Fruit fly (Drosophila melanogaster) whole organism, embryonic: ENCODE data around the gene sra.
A peak's percentile ranks its signal among the peaks of the same experiment; 100 is the strongest.

ENCODE experiments used
- Aef1 ChIP-seq: fragments of 200-800 bp; sonication (Bioruptor generic); IDR thresholded peaks from 3 replicates; pipeline ENCODE4 v1.3.6; 2022; ENCODE audit warnings: missing biosample characterization, missing genetic modification characterization
- Atf3 ChIP-seq: fragments of 200-800 bp; sonication (Bioruptor generic); optimal IDR thresholded peaks from 3 replicates; lab custom pipeline; 2016; ENCODE audit warnings: missing biosample characterization, missing genetic modification characterization
- CG11247 ChIP-seq: fragments of 200-800 bp; sonication (Bioruptor generic); IDR thresholded peaks from 2 replicates; pipeline ENCODE4 v1.3.6; 2022; ENCODE audit warnings: missing biosample characterization, missing genetic modification characterization
- CG1233 ChIP-seq: fragments of 200-800 bp; sonication (Bioruptor generic); optimal IDR thresholded peaks from 4 replicates; lab custom pipeline; 2018; ENCODE audit warnings: missing biosample characterization, mild to moderate bottlenecking, missing genetic modification characterization
- CG13894 ChIP-seq: fragments of 200-800 bp; sonication (Bioruptor generic); optimal IDR thresholded peaks from 3 replicates; lab custom pipeline; 2018; ENCODE audit warnings: missing biosample characterization, mild to moderate bottlenecking, missing genetic modification characterization, moderate library complexity
- CG14965 ChIP-seq: fragments of 200-800 bp; sonication (Bioruptor generic); optimal IDR thresholded peaks from 2 replicates; lab custom pipeline; 2016; ENCODE audit warnings: missing biosample characterization, missing genetic modification characterization, borderline replicate concordance
- CG15514 ChIP-seq: fragments of 200-800 bp; sonication (Bioruptor generic); optimal IDR thresholded peaks from 3 replicates; lab custom pipeline; 2017; ENCODE audit warnings: missing biosample characterization, missing genetic modification characterization, mild to moderate bottlenecking, moderate library complexity, missing genetic modification reagents
- CG1647 ChIP-seq: fragments of 200-800 bp; sonication (Bioruptor generic); optimal IDR thresholded peaks from 3 replicates; lab custom pipeline; 2016; ENCODE audit warnings: missing biosample characterization, missing genetic modification characterization
- CG18262 ChIP-seq: fragments of 200-800 bp; optimal IDR thresholded peaks from 3 replicates; lab custom pipeline; 2019; ENCODE audit warnings: missing biosample characterization, mild to moderate bottlenecking, missing genetic modification characterization, moderate library complexity
- CG3163 ChIP-seq: fragments of 200-800 bp; sonication (Bioruptor generic); optimal IDR thresholded peaks from 3 replicates; lab custom pipeline; 2016; ENCODE audit warnings: missing biosample characterization, missing genetic modification characterization
- CG33557 ChIP-seq: fragments of 200-800 bp; sonication (Bioruptor generic); optimal IDR thresholded peaks from 2 replicates; lab custom pipeline; 2019; ENCODE audit warnings: missing biosample characterization, mild to moderate bottlenecking, missing genetic modification characterization, moderate library complexity
- CG34376 ChIP-seq: fragments of 200-800 bp; sonication (Bioruptor generic); optimal IDR thresholded peaks from 2 replicates; lab custom pipeline; 2018; ENCODE audit warnings: missing biosample characterization, mild to moderate bottlenecking, missing genetic modification characterization
- CG4424 ChIP-seq: fragments of 200-800 bp; sonication (Bioruptor generic); optimal IDR thresholded peaks from 3 replicates; lab custom pipeline; 2016; ENCODE audit warnings: missing biosample characterization, missing genetic modification characterization
- CG6654 ChIP-seq: fragments of 200-800 bp; sonication (Bioruptor generic); optimal IDR thresholded peaks from 2 replicates; lab custom pipeline; 2017; ENCODE audit warnings: missing biosample characterization, mild to moderate bottlenecking, missing genetic modification characterization
- CG6813 ChIP-seq: fragments of 200-800 bp; sonication (Bioruptor generic); optimal IDR thresholded peaks from 2 replicates; lab custom pipeline; 2017; ENCODE audit warnings: missing biosample characterization, missing genetic modification characterization, mild to moderate bottlenecking, moderate library complexity, missing genetic modification reagents
- CG7745 ChIP-seq: fragments of 200-800 bp; sonication (Bioruptor generic); optimal IDR thresholded peaks from 2 replicates; lab custom pipeline; 2018; ENCODE audit warnings: missing biosample characterization, mild to moderate bottlenecking, missing genetic modification characterization, moderate library complexity
- CG7786 ChIP-seq: fragments of 200-800 bp; sonication (Bioruptor generic); optimal IDR thresholded peaks from 2 replicates; lab custom pipeline; 2016; ENCODE audit warnings: missing biosample characterization, missing genetic modification characterization
- CG8281 ChIP-seq: fragments of 200-800 bp; sonication (Bioruptor generic); optimal IDR thresholded peaks from 2 replicates; lab custom pipeline; 2018; ENCODE audit warnings: missing biosample characterization, mild to moderate bottlenecking, missing genetic modification characterization, moderate library complexity
- CG8290 ChIP-seq, 3 experiments: fragments of 200-800 bp; sonication (Bioruptor generic); optimal IDR thresholded peaks; 2 replicates each; lab custom pipeline; 2016 to 2019; ENCODE audit warnings: missing biosample characterization in 3 of 3, missing genetic modification characterization in 3 of 3, mild to moderate bottlenecking in 2 of 3, moderate library complexity in 1 of 3
- Deaf1 ChIP-seq: fragments of 200-800 bp; optimal IDR thresholded peaks from 3 replicates; lab custom pipeline; 2019; ENCODE audit warnings: missing biosample characterization, mild to moderate bottlenecking, missing genetic modification characterization, moderate library complexity
- Dip2 ChIP-seq: fragments of 200-800 bp; sonication (Bioruptor generic); IDR thresholded peaks from 2 replicates; pipeline ENCODE4 v1.3.6; 2022; ENCODE audit warnings: missing biosample characterization, missing genetic modification characterization
- HLHmδ ChIP-seq: fragments of 200-800 bp; sonication (Bioruptor generic); optimal IDR thresholded peaks from 2 replicates; lab custom pipeline; 2018; ENCODE audit warnings: missing biosample characterization, mild to moderate bottlenecking, missing genetic modification characterization, moderate library complexity
- Hand ChIP-seq: fragments of 200-800 bp; sonication (Bioruptor generic); optimal IDR thresholded peaks from 2 replicates; lab custom pipeline; 2017; ENCODE audit warnings: mild to moderate bottlenecking, missing biosample characterization, missing genetic modification reagents, missing genetic modification characterization
- MESR4 ChIP-seq: fragments of 200-800 bp; sonication (Bioruptor generic); optimal IDR thresholded peaks from 2 replicates; lab custom pipeline; 2018; ENCODE audit warnings: missing biosample characterization, mild to moderate bottlenecking, missing genetic modification characterization, moderate library complexity
- Mes4 ChIP-seq: fragments of 200-800 bp; sonication (Bioruptor generic); optimal IDR thresholded peaks from 2 replicates; lab custom pipeline; 2016; ENCODE audit warnings: missing biosample characterization, missing genetic modification characterization
- Ssrp ChIP-seq: fragments of 200-800 bp; sonication (Bioruptor generic); optimal IDR thresholded peaks from 2 replicates; lab custom pipeline; 2018; ENCODE audit warnings: missing biosample characterization, mild to moderate bottlenecking, missing genetic modification characterization, moderate library complexity
- Usf ChIP-seq: fragments of 200-800 bp; sonication (Bioruptor generic); optimal IDR thresholded peaks from 2 replicates; lab custom pipeline; 2017; ENCODE audit warnings: missing genotype, missing biosample characterization, missing genetic modification characterization
- al ChIP-seq: fragments of 200-800 bp; sonication (Bioruptor generic); IDR thresholded peaks from 2 replicates; pipeline ENCODE4 v1.3.6; 2022; ENCODE audit warnings: missing biosample characterization, missing genetic modification characterization
- az2 ChIP-seq: fragments of 200-800 bp; sonication (Bioruptor generic); optimal IDR thresholded peaks from 3 replicates; lab custom pipeline; 2016; ENCODE audit warnings: missing biosample characterization, missing genetic modification characterization
- bsh ChIP-seq, 2 experiments: fragments of 200-800 bp; sonication (Bioruptor generic); optimal IDR thresholded peaks; 2 replicates each; lab custom pipeline; 2017 to 2018; ENCODE audit warnings: mild to moderate bottlenecking in 2 of 2, missing biosample characterization in 2 of 2, missing genetic modification characterization in 2 of 2, moderate library complexity in 1 of 2
- crp ChIP-seq, 2 experiments: fragments of 200-800 bp; sonication (Bioruptor generic); optimal IDR thresholded peaks; 2 replicates in 1 of 2; 3 replicates in 1 of 2; lab custom pipeline; 2017; ENCODE audit warnings: missing biosample characterization in 2 of 2, missing genetic modification characterization in 2 of 2, mild to moderate bottlenecking in 1 of 2, moderate library complexity in 1 of 2
- dm ChIP-seq: fragments of 200-800 bp; sonication (Bioruptor generic); optimal IDR thresholded peaks from 3 replicates; lab custom pipeline; 2016; ENCODE audit warnings: missing biosample characterization, missing genetic modification characterization
- dmrt99B ChIP-seq: fragments of 200-800 bp; sonication (Bioruptor generic); optimal IDR thresholded peaks from 2 replicates; lab custom pipeline; 2018; ENCODE audit warnings: missing biosample characterization, mild to moderate bottlenecking, missing genetic modification characterization, moderate library complexity
- ems ChIP-seq: fragments of 200-800 bp; sonication (Bioruptor generic); optimal IDR thresholded peaks from 3 replicates; lab custom pipeline; 2016; ENCODE audit warnings: missing biosample characterization, missing genetic modification characterization
- eyg ChIP-seq: fragments of 200-800 bp; sonication (Bioruptor generic); optimal IDR thresholded peaks from 3 replicates; lab custom pipeline; 2016; ENCODE audit warnings: missing biosample characterization, missing genetic modification characterization
- fru ChIP-seq: fragments of >200 bp; optimal IDR thresholded peaks from 2 replicates; lab custom pipeline; 2017
- gem ChIP-seq: fragments of 200-800 bp; sonication (Bioruptor generic); optimal IDR thresholded peaks from 2 replicates; lab custom pipeline; 2019; ENCODE audit warnings: missing biosample characterization, mild to moderate bottlenecking, missing genetic modification characterization, moderate library complexity
- grn ChIP-seq: fragments of 200-800 bp; sonication (Bioruptor generic); optimal IDR thresholded peaks from 3 replicates; lab custom pipeline; 2017; ENCODE audit warnings: missing biosample characterization, missing genetic modification characterization
- gsb-n ChIP-seq: fragments of 200-800 bp; sonication (Bioruptor generic); optimal IDR thresholded peaks from 3 replicates; lab custom pipeline; 2018; ENCODE audit warnings: missing biosample characterization, mild to moderate bottlenecking, missing genetic modification characterization
- h ChIP-seq: fragments of >200 bp; optimal IDR thresholded peaks from 2 replicates; lab custom pipeline; 2017
- prd ChIP-seq, 3 experiments: fragments of >200 bp in 2 of 3; fragments of 200-800 bp in 1 of 3; sonication (Bioruptor generic) in 1 of 3; optimal IDR thresholded peaks in 2 of 3; IDR thresholded peaks in 1 of 3; 2 replicates in 2 of 3; 3 replicates in 1 of 3; pipeline versions ENCODE4 v1.3.6 to Lab custom; 2017 to 2022; ENCODE audit warnings: missing biosample characterization in 1 of 3, missing genetic modification characterization in 1 of 3
- psq ChIP-seq: fragments of 200-800 bp; sonication (Bioruptor generic); optimal IDR thresholded peaks from 2 replicates; lab custom pipeline; 2017; ENCODE audit warnings: missing biosample characterization, missing genetic modification characterization
- ranshi ChIP-seq: fragments of 200-800 bp; sonication (Bioruptor generic); IDR thresholded peaks from 2 replicates; pipeline ENCODE4 v1.3.6; 2022; ENCODE audit warnings: missing biosample characterization, missing genetic modification characterization
- rib ChIP-seq: fragments of 200-800 bp; sonication (Bioruptor generic); IDR thresholded peaks from 2 replicates; pipeline ENCODE4 v1.3.6; 2022; ENCODE audit warnings: missing biosample characterization, missing genetic modification characterization
- sim ChIP-seq: fragments of 200-800 bp; sonication (Bioruptor generic); IDR thresholded peaks from 2 replicates; pipeline ENCODE4 v1.3.6; 2022; ENCODE audit warnings: missing biosample characterization, missing genetic modification characterization
- sna ChIP-seq: fragments of 200-800 bp; sonication (Bioruptor generic); IDR thresholded peaks from 2 replicates; pipeline ENCODE4 v1.3.6; 2022; ENCODE audit warnings: missing biosample characterization, missing genetic modification characterization; ENCODE audit not compliant: partially characterized antibody
- tx ChIP-seq: fragments of 200-800 bp; sonication (Bioruptor generic); optimal IDR thresholded peaks from 2 replicates; lab custom pipeline; 2016; ENCODE audit warnings: missing biosample characterization, missing genetic modification characterization
- vnd ChIP-seq: fragments of 200-800 bp; sonication (Bioruptor generic); IDR thresholded peaks from 3 replicates; pipeline ENCODE4 v1.3.6; 2022; ENCODE audit warnings: missing biosample characterization, missing genetic modification characterization; ENCODE audit not compliant: partially characterized antibody
- yki ChIP-seq: fragments of >200 bp; optimal IDR thresholded peaks from 3 replicates; lab custom pipeline; 2018

The sra gene

dm6 chr3R:16241102-16241779, 54.4 kb downstream of the sra start (continued):
- TF ChIP-seq Usf (GFP tag; lab: Kevin White, UChicago) (no peak), tx (GFP tag; lab: Kevin White, UChicago) (no peak), ranshi (GFP tag; lab: Robert Waterston, UW) (no peak), crp (GFP tag; optimal IDR thresholded peaks at IDR 0.05; lab: Kevin White, UChicago) (no peak), CG33557 (GFP tag; lab: Kevin White, UChicago) (no peak), HLHmδ (GFP tag; lab: Kevin White, UChicago) (no peak), CG1233 (GFP tag; lab: Kevin White, UChicago) (peak; percentile 17), prd (optimal IDR thresholded peaks at IDR 0.05; lab: Kevin White, UChicago) (no peak), prd (GFP tag; IDR thresholded peaks at IDR 0.05; lab: Robert Waterston, UW) (no peak), Mes4 (GFP tag; lab: Kevin White, UChicago) (no peak), Aef1 (GFP tag; lab: Robert Waterston, UW) (no peak), dmrt99B (tag; lab: Kevin White, UChicago) (peak; percentile 10), eyg (GFP tag; lab: Kevin White, UChicago) (no peak), grn (GFP tag; lab: Kevin White, UChicago) (peak; percentile 61), rib (GFP tag; lab: Robert Waterston, UW) (no peak), sna (GFP tag; lab: Robert Waterston, UW) (no peak), Dip2 (GFP tag; lab: Robert Waterston, UW) (no peak), sim (GFP tag; lab: Robert Waterston, UW) (no peak), vnd (GFP tag; lab: Robert Waterston, UW) (no peak), gsb-n (tag; lab: Kevin White, UChicago) (peak; percentile 29), Atf3 (GFP tag; lab: Kevin White, UChicago) (no peak), CG1647 (GFP tag; lab: Kevin White, UChicago) (peak; percentile 60), Ssrp (tag; lab: Kevin White, UChicago) (no peak), CG8281 (tag; lab: Kevin White, UChicago) (no peak), CG13894 (peak; percentile 95), CG14965 (GFP tag; lab: Kevin White, UChicago) (no peak), ems (GFP tag; lab: Kevin White, UChicago) (peak; percentile 47), CG3163 (GFP tag; lab: Kevin White, UChicago) (peak; percentile 78), gem (tag; lab: Kevin White, UChicago) (peak; percentile 8), psq (peak; percentile 89), bsh (GFP tag; optimal IDR thresholded peaks at IDR 0.05; lab: Kevin White, UChicago) (no peak), CG15514 (GFP tag; lab: Kevin White, UChicago) (peak; percentile 42), CG34376 (GFP tag; lab: Kevin White, UChicago) (peak; percentile 92), CG6654 (GFP tag; lab: Kevin White, UChicago) (no peak), az2 (GFP tag; lab: Kevin White, UChicago) (peak; percentile 10), CG18262 (peak; percentile 87), CG7745 (tag; lab: Kevin White, UChicago) (no peak), yki (lab: Kevin White, UChicago) (peak; percentile 70), al (GFP tag; lab: Robert Waterston, UW) (no peak), MESR4 (peak; percentile 16), dm (peak; percentile 68), Deaf1 (tag; lab: Kevin White, UChicago) (peak; percentile 98), Hand (GFP tag; lab: Kevin White, UChicago) (peak; percentile 39), h (no peak), CG11247 (GFP tag; lab: Robert Waterston, UW) (no peak), CG4424 (GFP tag; lab: Kevin White, UChicago) (no peak), CG7786 (no peak), fru (lab: Kevin White, UChicago) (no peak), CG8290 (GFP tag; optimal IDR thresholded peaks at IDR 0.05; lab: Kevin White, UChicago) (peak; percentile 45), CG8290 (tag; optimal IDR thresholded peaks at IDR 0.05; lab: Kevin White, UChicago) (peak; percentile 22 to 90), CG6813 (peak; percentile 43)
